Worm (Caenorhabditis elegans): ENCODE data around the gene C47E12.13.

Gene C47E12.13

DNA sequence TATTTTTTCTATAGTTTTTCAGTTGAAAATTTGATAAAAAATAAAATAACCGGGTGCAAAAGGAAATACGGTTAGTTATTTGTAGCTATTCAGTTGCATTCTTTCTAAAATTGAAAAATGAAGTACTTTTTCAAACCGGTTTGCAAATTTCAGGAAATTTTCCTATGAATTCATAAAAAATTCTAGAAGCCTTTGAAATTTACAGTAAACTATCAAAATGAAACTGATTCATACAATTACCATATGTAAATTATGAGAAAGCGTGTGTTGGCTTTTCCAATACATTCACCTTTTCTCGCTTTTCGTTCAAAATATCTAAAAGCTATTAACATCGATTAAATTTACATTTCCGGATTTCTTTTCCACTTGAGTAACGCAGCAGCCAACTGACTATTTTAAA, 10.3 kb upstream of the C47E12.13 start, which contains the start of gene ent-7:
Gene ent-7 (plus strand): TSS at position 301 of the 400 bp plus-strand sequence.
- TF ChIP-seq unc-62 (GFP tag; optimal IDR thresholded peaks at IDR 0.05) = no peak

DNA sequence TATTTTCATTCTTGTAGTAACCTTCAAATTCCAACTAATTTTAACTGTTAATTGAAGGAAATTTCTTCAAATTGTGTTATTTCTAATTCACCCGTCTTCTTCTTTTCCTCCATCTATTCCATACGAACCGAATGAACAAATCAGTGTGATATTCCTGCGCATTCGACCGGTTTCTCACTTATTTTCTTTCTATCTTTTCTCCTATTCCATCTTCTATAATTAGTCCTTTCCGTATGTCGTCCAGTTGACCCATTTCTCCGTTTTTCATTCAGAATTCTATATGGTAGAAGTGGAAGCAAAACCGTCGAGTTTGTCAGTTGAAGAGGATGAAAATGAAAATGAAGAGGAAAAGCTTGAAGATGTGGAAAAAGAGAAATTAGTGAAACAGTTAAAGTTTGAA, 2.8 kb upstream of the C47E12.13 start, which contains the start of gene magu-4:
Gene magu-4 (plus strand): TSS at position 218 of the 400 bp plus-strand sequence.
- no peak for TF ChIP-seq unc-62 (GFP tag; optimal IDR thresholded peaks at IDR 0.05)

DNA sequence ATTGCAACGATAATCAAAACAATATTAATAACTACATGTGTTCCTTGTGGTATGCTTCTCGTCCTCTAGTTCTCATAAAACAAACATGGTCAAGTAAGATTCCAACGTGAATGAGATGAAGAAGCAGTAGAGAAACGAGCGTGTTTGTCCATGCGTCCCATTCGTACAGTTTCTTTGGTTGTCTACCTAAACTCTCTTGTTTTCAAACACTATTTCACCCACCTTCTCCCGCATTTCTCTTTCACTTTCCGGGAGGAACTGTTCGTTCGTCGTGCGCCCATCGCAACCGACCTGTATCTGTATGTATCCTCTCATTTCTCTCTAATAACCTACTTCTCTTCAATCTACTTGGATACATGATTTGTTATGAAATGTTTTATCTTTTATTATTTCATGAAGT, 1.1 kb upstream of the C47E12.13 start:
- TF ChIP-seq unc-62 (GFP tag; optimal IDR thresholded peaks at IDR 0.05) = no peak

- TF ChIP-seq unc-62 (GFP tag; optimal IDR thresholded peaks at IDR 0.05) = no peak
Observed at ce11 chrIV:10003372-10003771, 3.3 kb downstream of the C47E12.13 start, which contains the start of the genes C47E12.2 and sars-1. Gene C47E12.2 (minus strand): TSS chrIV:10003502. Gene sars-1 (plus strand): TSS chrIV:10003726.

- TF ChIP-seq unc-62 (GFP tag; optimal IDR thresholded peaks at IDR 0.05) = no peak
Observed at ce11 chrIV:10001748-10002147, 4.9 kb downstream of the C47E12.13 start, which contains the start of gene C47E12.3. Gene C47E12.3 (minus strand): TSS chrIV:10001848.

DNA sequence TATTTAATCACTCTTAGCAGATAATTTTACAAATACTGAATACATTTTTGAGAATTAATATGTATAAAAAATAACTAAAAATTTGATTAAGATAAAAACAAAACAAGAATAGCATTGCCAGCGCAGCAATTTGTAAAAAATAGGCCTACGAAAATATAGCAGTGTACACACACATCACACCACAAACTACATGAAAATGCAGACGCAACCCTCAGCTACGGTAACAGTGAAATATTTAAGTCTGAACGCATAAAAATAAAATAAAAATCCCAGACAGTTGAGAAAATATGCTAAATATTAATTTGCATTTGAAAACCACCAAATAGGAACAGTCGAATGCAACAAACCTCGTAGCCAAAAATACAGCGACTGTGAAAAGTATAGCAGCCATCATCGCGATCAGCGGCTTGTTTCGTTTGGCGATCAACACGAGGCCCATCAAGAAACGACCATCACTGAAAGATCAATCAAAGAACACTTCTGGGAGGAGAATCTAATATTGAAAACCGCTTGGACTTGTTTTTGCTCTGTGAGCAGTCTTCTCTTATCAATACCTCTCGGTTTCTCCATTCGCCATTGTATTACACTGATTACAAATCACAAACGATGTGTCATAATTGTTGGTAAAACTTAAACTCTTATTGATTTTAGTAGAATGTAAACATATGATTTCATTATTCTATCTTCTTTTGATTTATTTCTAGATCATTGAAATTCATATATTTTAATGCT, 8.0 kb downstream of the C47E12.13 start, which contains the start of gene pyp-1:
Gene pyp-1 (minus strand): TSS at position 439 of the 732 bp plus-strand sequence.
- TF ChIP-seq unc-62 (GFP tag; optimal IDR thresholded peaks at IDR 0.05) = no peak

DNA sequence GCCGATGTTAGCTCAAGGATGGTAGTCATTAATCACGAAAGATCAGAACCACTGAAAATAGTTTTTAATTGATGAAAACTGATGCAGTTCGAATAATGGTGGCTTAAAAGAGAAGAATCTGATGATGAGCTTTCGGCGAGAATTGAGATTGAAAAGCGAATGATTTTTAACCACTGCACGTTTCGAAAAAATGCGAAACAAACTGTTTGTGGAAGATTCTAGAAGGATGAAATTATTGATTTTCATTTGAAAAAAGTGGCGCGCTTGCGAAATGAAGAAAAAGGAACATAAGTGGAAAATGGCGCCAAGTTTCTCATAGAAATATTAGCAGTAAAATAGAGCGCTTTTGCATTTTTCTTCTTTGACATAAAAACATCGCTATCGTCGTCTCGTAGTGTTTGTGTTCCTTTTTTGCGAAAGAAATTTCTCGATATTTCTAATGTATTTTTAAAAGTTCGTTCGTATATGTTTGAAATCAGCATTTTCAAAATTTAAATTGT, 11.7 kb downstream of the C47E12.13 start, which contains the start of gene uba-1:
Gene uba-1 (minus strand): TSS at position 51 of the 500 bp plus-strand sequence.
- no peak for TF ChIP-seq unc-62 (GFP tag; optimal IDR thresholded peaks at IDR 0.05)

ce11 chrIV:9993403-9994132, 13.1 kb downstream of the C47E12.13 start:
- TF ChIP-seq unc-62 (GFP tag; optimal IDR thresholded peaks at IDR 0.05) = no peak

ce11 chrIV:9989416-9989815, 17.3 kb downstream of the C47E12.13 start:
- TF ChIP-seq unc-62 (GFP tag; optimal IDR thresholded peaks at IDR 0.05) = no peak

DNA sequence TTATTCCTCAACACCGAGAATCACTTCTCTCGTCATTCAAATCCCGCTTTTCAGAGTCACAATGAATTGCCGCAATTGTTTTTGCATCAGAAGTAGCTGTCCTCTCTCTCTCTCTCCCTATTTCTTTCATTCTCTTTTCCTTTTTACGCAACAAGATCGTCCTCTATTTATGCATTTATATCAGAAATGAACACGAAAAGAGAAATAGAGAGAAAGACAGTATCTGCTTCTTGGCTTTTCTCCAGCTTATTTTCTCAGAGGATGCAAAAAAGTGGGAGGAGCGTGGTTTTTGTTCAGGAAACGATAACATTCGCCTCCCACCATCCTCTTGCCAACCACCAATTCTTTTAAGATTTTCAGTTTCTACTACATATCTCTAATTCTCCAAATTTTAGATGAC, 23.8 kb downstream of the C47E12.13 start, which contains the start of gene mam-2:
Gene mam-2 (plus strand): TSS at position 301 of the 400 bp plus-strand sequence.
- no peak for TF ChIP-seq unc-62 (GFP tag; optimal IDR thresholded peaks at IDR 0.05)

DNA sequence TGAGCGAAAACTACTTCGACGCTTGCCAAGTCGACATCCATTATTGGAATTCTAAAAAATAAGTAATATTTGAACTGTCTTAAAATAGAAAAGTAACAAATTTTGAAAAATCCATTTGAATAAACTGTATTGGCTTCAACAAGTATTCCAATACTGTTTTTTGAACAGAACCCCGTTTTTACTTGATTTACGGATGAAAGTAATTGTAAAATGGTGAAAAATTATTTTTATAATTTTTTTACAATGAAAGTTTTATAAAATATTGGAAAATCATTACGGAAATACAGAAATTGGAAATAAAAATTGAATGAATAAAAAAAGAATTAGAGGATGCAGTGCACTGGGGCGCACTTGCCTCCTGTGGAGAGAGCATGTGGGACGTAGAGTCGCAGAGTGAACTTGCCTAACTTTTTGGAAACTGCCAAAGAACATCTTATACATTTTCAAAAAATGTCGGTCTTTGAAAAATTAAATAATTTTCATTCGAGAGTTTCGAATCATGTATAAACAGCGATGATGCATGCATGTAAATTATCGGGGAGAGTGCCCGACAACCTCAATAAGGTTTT, 24.4 kb downstream of the C47E12.13 start, which contains the start of gene rrp-1:
Gene rrp-1 (minus strand): TSS at position 51 of the 569 bp plus-strand sequence.
- TF ChIP-seq unc-62 (GFP tag; optimal IDR thresholded peaks at IDR 0.05) = no peak

DNA sequence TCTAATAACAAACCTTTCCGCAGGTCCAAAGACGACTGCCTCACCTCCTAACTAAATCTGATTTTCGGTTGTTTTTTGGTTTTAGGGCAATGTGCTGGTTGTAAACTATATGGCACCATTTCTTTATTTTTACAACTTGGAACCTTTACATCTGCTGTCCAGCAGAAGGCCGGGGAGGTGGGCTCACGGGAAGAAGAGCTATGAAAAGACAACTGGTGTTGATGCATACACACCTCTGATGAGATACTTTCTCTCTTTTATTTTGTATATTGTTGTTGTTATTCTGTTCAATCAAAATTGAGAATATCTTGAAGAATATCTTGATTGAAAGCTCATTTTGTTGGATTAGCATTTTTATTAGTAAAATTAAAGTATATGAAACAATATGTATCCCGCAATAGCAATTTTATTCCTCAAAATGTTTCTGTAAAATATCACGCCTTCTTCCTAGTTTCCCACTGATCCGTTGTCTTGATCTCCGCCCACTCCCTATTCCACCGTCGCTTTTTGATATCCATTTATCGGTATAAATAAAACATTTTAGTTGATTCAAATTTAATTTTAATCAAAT, 29.0 kb downstream of the C47E12.13 start, which contains the start of gene dhp-2:
Gene dhp-2 (plus strand): TSS at position 521 of the 571 bp plus-strand sequence.
- no peak for TF ChIP-seq unc-62 (GFP tag; optimal IDR thresholded peaks at IDR 0.05)

- TF ChIP-seq unc-62 (GFP tag; optimal IDR thresholded peaks at IDR 0.05) = no peak
Observed at ce11 chrIV:9976284-9976683, 30.4 kb downstream of the C47E12.13 start, which contains the start of gene C47E12.14. Gene C47E12.14 (minus strand): TSS chrIV:9976384.

ce11 chrIV:9974392-9974791, 32.3 kb downstream of the C47E12.13 start, which contains the start of gene C47E12.9:
Gene C47E12.9 (plus strand): TSS chrIV:9974692.
- no peak for TF ChIP-seq unc-62 (GFP tag; optimal IDR thresholded peaks at IDR 0.05)

DNA sequence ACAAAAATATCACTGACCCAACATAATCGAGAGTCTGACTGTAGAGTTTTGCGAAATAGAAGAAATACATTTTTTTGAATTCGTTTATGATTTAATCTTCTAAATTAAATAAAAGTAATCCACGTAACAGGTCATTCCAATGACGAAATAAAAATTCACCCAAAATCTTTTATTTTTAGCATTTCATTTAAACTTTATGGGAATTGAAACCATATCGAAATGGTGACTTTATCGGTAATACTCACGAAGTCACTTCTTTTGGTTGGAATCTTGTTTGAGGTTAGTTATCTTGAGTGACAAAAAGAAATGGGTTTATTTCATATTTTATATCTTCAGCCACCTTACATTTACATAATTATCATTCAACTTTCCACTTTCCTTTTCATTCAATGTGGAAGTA, 34.1 kb downstream of the C47E12.13 start, which contains the start of the genes C47E12.12 and C47E12.10:
Gene C47E12.12 (minus strand): TSS at position 101 of the 400 bp plus-strand sequence.
Gene C47E12.10 (plus strand): TSS at position 172 of the 400 bp plus-strand sequence.
- no peak for TF ChIP-seq unc-62 (GFP tag; optimal IDR thresholded peaks at IDR 0.05)

All from whole organism, dauer.